Fruit fly (Drosophila melanogaster): Measurements from ENCODE around the gene ninaA.

The ninaA gene

dm6 chr2L:897124-897523 lies 20.0 kb downstream of the ninaA start (continued):
- TF ChIP-seq CG16815 (GFP tag; optimal IDR thresholded peaks at IDR 0.05): no peak
- no peak for TF ChIP-seq maf-S (GFP tag; optimal IDR thresholded peaks at IDR 0.05)
- peak; percentile 9 for TF ChIP-seq Antp (GFP tag; optimal IDR thresholded peaks at IDR 0.05)
- no peak for TF ChIP-seq CG14710 (tag; optimal IDR thresholded peaks at IDR 0.05)
- no peak for TF ChIP-seq oc (tag; optimal IDR thresholded peaks at IDR 0.05)
- TF ChIP-seq CG11504 (tag; optimal IDR thresholded peaks at IDR 0.05): peak; percentile 44
- no peak for TF ChIP-seq sug (tag; optimal IDR thresholded peaks at IDR 0.05)
- peak; percentile 12 for TF ChIP-seq unpg (GFP tag; optimal IDR thresholded peaks at IDR 0.05)
- peak; percentile 3 for TF ChIP-seq cwo (GFP tag; optimal IDR thresholded peaks at IDR 0.05)
- no peak for TF ChIP-seq Gug (GFP tag; IDR thresholded peaks at IDR 0.05)
- TF ChIP-seq gcm2 (GFP tag; optimal IDR thresholded peaks at IDR 0.05): no peak
- TF ChIP-seq Oaz (GFP tag; IDR thresholded peaks at IDR 0.05): no peak
- TF ChIP-seq phol (tag; optimal IDR thresholded peaks at IDR 0.05): peak; percentile 11
- no peak for TF ChIP-seq Adf1 (GFP tag; IDR thresholded peaks at IDR 0.05)
- TF ChIP-seq org-1 (GFP tag; optimal IDR thresholded peaks at IDR 0.05): peak; percentile 3
- TF ChIP-seq CG11247 (GFP tag; IDR thresholded peaks at IDR 0.05): no peak
- TF ChIP-seq CG14667 (GFP tag; IDR thresholded peaks at IDR 0.05): no peak
- no peak for TF ChIP-seq Hmx (GFP tag; optimal IDR thresholded peaks at IDR 0.05)
- TF ChIP-seq Lhr (GFP tag; optimal IDR thresholded peaks at IDR 0.05): no peak
- TF ChIP-seq hb (GFP tag; IDR thresholded peaks at IDR 0.05; ENCODE audit: partially characterized antibody): no peak
- TF ChIP-seq Atf-2 (GFP tag; optimal IDR thresholded peaks at IDR 0.05): no peak
- TF ChIP-seq dysf (GFP tag; IDR thresholded peaks at IDR 0.05): no peak
- no peak for TF ChIP-seq CG9727 (GFP tag; optimal IDR thresholded peaks at IDR 0.05)
- TF ChIP-seq hbn (GFP tag; IDR thresholded peaks at IDR 0.05; ENCODE audit: partially characterized antibody): no peak
- no peak for TF ChIP-seq CG11398 (GFP tag; optimal IDR thresholded peaks at IDR 0.05)
- peak; percentile 24 for TF ChIP-seq CG12071 (GFP tag; optimal IDR thresholded peaks at IDR 0.05)
- TF ChIP-seq mld (GFP tag; IDR thresholded peaks at IDR 0.05; ENCODE audit: partially characterized antibody): no peak
- TF ChIP-seq CG15011 (GFP tag; optimal IDR thresholded peaks at IDR 0.05): no peak
- no peak for TF ChIP-seq HLHmδ (GFP tag; optimal IDR thresholded peaks at IDR 0.05)
- 0 out of 3 replicates have a peak, but pooled peaks have one; percentile 30 for TF ChIP-seq ken (GFP tag; IDR thresholded peaks at IDR 0.05)
- peak; percentile 45; the same call in 1 of the 2 replicates for TF ChIP-seq sisA (GFP tag; IDR thresholded peaks at IDR 0.05)
- TF ChIP-seq NC2β (GFP tag; optimal IDR thresholded peaks at IDR 0.05): no peak
- TF ChIP-seq CG7745 (tag; optimal IDR thresholded peaks at IDR 0.05): no peak
- TF ChIP-seq CG3847 (GFP tag; IDR thresholded peaks at IDR 0.05): no peak
- no peak for TF ChIP-seq eve (GFP tag; optimal IDR thresholded peaks at IDR 0.05)
- 0 out of 3 replicates have a peak, but pooled peaks have one; percentile 43 for TF ChIP-seq Dbx (GFP tag; IDR thresholded peaks at IDR 0.05)
- peak; percentile 19 for TF ChIP-seq CG12659 (GFP tag; optimal IDR thresholded peaks at IDR 0.05)
- no peak for TF ChIP-seq CG6765 (GFP tag; optimal IDR thresholded peaks at IDR 0.05)
- TF ChIP-seq CG11695 (GFP tag; IDR thresholded peaks at IDR 0.05): no peak
- TF ChIP-seq CG7372 (GFP tag; IDR thresholded peaks at IDR 0.05): no peak
- no peak for TF ChIP-seq CG4617 (GFP tag; optimal IDR thresholded peaks at IDR 0.05; ENCODE audit: borderline replicate concordance)
- no peak for TF ChIP-seq Dad (GFP tag; optimal IDR thresholded peaks at IDR 0.05)
- no peak for TF ChIP-seq hth (optimal IDR thresholded peaks at IDR 0.05)
- TF ChIP-seq mam (GFP tag; optimal IDR thresholded peaks at IDR 0.05): peak; percentile 29
- TF ChIP-seq CG9609 (GFP tag; optimal IDR thresholded peaks at IDR 0.05): no peak
- TF ChIP-seq zfh2 (GFP tag; optimal IDR thresholded peaks at IDR 0.05): peak; percentile 16
- no peak for TF ChIP-seq CG4328 (GFP tag; optimal IDR thresholded peaks at IDR 0.05)
- peak; percentile 49 for TF ChIP-seq row (GFP tag; IDR thresholded peaks at IDR 0.05)
- no peak for TF ChIP-seq CG17186 (GFP tag; optimal IDR thresholded peaks at IDR 0.05)
- no peak for TF ChIP-seq H2.0 (GFP tag; IDR thresholded peaks at IDR 0.05)
- TF ChIP-seq Atf3 (GFP tag; optimal IDR thresholded peaks at IDR 0.05): no peak
- TF ChIP-seq CG10274 (GFP tag; optimal IDR thresholded peaks at IDR 0.05): no peak

Data from whole organism, embryonic.